Worm (Caenorhabditis elegans): ENCODE measurements around the gene enri-1.

DNA sequence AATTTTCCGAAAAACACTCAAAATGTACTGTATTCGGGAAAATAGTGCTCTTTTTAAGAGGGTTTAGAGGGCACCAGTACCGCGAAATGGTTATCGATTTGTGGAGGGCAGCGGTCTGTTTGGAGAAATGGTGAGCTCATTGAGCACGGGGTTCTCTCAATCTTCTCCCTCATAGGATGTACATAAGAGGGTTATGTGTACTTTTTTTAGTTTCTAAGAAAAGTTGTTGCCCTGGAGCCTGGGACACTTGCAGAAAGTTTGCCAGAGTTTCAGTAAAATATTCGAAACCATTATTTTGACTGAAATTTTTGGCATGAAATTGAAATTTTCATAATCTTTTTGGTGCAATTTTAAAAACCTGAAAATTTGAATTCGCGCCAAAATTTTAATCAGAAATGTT lies 11.1 kb upstream of the enri-1 start, which contains the start of gene F43C11.10:
- no peak for TF ChIP-seq ceh-6 (GFP tag; optimal IDR thresholded peaks at IDR 0.05)
- TF ChIP-seq ama-1 (optimal IDR thresholded peaks at IDR 0.05), result no peak
- no peak for TF ChIP-seq ceh-19 (GFP tag; optimal IDR thresholded peaks at IDR 0.05)
- no peak for TF ChIP-seq npax-4 (tag; optimal IDR thresholded peaks at IDR 0.05)
- TF ChIP-seq pha-2 (tag; optimal IDR thresholded peaks at IDR 0.05), result no peak
- TF ChIP-seq pag-3 (tag; optimal IDR thresholded peaks at IDR 0.05; ENCODE audit: borderline replicate concordance), result no peak
- TF ChIP-seq dve-1 (tag; optimal IDR thresholded peaks at IDR 0.05), result no peak
- no peak for TF ChIP-seq tbx-2 (tag; optimal IDR thresholded peaks at IDR 0.05)
- no peak for TF ChIP-seq tbx-7 (tag; optimal IDR thresholded peaks at IDR 0.05)

Data from whole organism, late embryonic.